Comparison of ENCODE assay signal across 2 fruit fly cellular contexts in genomic region chr3R:5295090-5295489, dm6.
TF ChIP-seq lines count a peak whose summit lies in the region.

No protein-coding gene starts in this region.

- TF ChIP-seq CTCF in whole organism, embryonic (GFP tag; optimal IDR thresholded peaks at IDR 0.05; lab: Kevin White, UChicago) = no peak

TF ChIP-seq in whole organism, adult, 20 proteins besides CTCF, POLR2A, EP300 and RAD21:
- TF ChIP-seq kay (GFP tag; lab: Kevin White, UChicago; ENCODE audit: borderline replicate concordance) = peak; percentile 81
- peak; percentile 14 for TF ChIP-seq cic (GFP tag; optimal IDR thresholded peaks at IDR 0.05; lab: Kevin White, UChicago)
- TF ChIP-seq CG7045 (GFP tag; optimal IDR thresholded peaks at IDR 0.05; lab: Kevin White, UChicago) = no peak
- TF ChIP-seq ovo (GFP tag; optimal IDR thresholded peaks at IDR 0.05; lab: Kevin White, UChicago) = no peak
TF ChIP-seq in whole organism, adult: peak in this region for 2.

TF ChIP-seq in whole organism, embryonic, 481 proteins besides CTCF, POLR2A, EP300 and RAD21:
- TF ChIP-seq eve (GFP tag; optimal IDR thresholded peaks at IDR 0.05; lab: Kevin White, UChicago) (peak in 1 of 2 experiments; percentile 23), CG9609 (GFP tag; optimal IDR thresholded peaks at IDR 0.05; lab: Kevin White, UChicago) (no peak), exex (tag; optimal IDR thresholded peaks at IDR 0.05; lab: Kevin White, UChicago) (peak; percentile 69)

Comparison
In these comparisons a context has a peak if more than half of its experiments do, and no peak if none do; other contexts are left out.
1. Of the 1 proteins assayed by ChIP-seq in both whole organism, embryonic and whole organism, adult: peak only in whole organism, embryonic: none; only in whole organism, adult: kay; in both: none; in neither: 0.